Worm (Caenorhabditis elegans) whole organism, L1 larva: ENCODE measurements around the gene Y37B11A.3.
A peak's percentile ranks its signal among the peaks of the same experiment; 100 is the strongest.

Source experiments
- C04F5.9 ChIP-seq: sonication (generic microtip); optimal IDR thresholded peaks from 2 replicates; lab custom pipeline; 2016; ENCODE audit warnings: missing genetic modification characterization, missing compliant biosample characterization
- C16A3.4 ChIP-seq: fragments of 150-350 bp; optimal IDR thresholded peaks from 2 replicates; lab custom pipeline; 2014; ENCODE audit warnings: missing biosample characterization, missing genetic modification characterization
- C34B4.2 ChIP-seq: sonication (generic microtip); optimal IDR thresholded peaks from 2 replicates; lab custom pipeline; 2017; ENCODE audit warnings: mild to moderate bottlenecking, missing genetic modification characterization, missing compliant biosample characterization
- ama-1 ChIP-seq: fragments of 150-350 bp; optimal IDR thresholded peaks from 2 replicates; lab custom pipeline; 2014
- blmp-1 ChIP-seq: fragments of 150-350 bp; optimal IDR thresholded peaks from 2 replicates; lab custom pipeline; 2014; ENCODE audit warnings: missing biosample characterization, missing genetic modification characterization
- ceh-88 ChIP-seq: fragments of 200-800 bp; sonication (Bioruptor generic); IDR thresholded peaks from 2 replicates; pipeline ENCODE4 v1.3.6; 2022; ENCODE audit warnings: missing genetic modification characterization, missing compliant biosample characterization
- ces-1 ChIP-seq: fragments of 150-350 bp; optimal IDR thresholded peaks from 2 replicates; lab custom pipeline; 2014; ENCODE audit warnings: missing biosample characterization, missing genetic modification reagents, missing genetic modification characterization
- efl-1 ChIP-seq, 4 experiments: fragments of 150-350 bp; optimal IDR thresholded peaks in 3 of 4; peaks in 1 of 4; 1 replicate in 1 of 4; 2 replicates in 3 of 4; lab custom pipeline; 2014; ENCODE audit warnings: missing biosample characterization in 2 of 4, missing genetic modification characterization in 2 of 4, missing genetic modification reagents in 2 of 4
- egl-13 ChIP-seq: sonication (generic microtip); optimal IDR thresholded peaks from 2 replicates; lab custom pipeline; 2016; ENCODE audit warnings: missing genotype, missing genetic modification reagents, missing genetic modification characterization, missing compliant biosample characterization
- elt-2 ChIP-seq: sonication (generic microtip); optimal IDR thresholded peaks from 2 replicates; lab custom pipeline; 2016; ENCODE audit warnings: missing genetic modification characterization, mild to moderate bottlenecking, inconsistent platforms, missing compliant biosample characterization, missing genetic modification reagents
- elt-3 ChIP-seq, 6 experiments: fragments of 150-350 bp in 1 of 6; sonication (generic microtip); optimal IDR thresholded peaks; 2 replicates each; lab custom pipeline; 2017 to 2018; ENCODE audit warnings: missing biosample characterization in 6 of 6, missing genetic modification characterization in 6 of 6, inconsistent platforms in 1 of 6
- fkh-10 ChIP-seq: sonication (generic microtip); optimal IDR thresholded peaks from 2 replicates; lab custom pipeline; 2017; ENCODE audit warnings: missing biosample characterization, missing genetic modification reagents, missing genetic modification characterization
- irx-1 ChIP-seq: sonication (generic microtip); optimal IDR thresholded peaks from 2 replicates; lab custom pipeline; 2016; ENCODE audit warnings: missing genetic modification characterization, missing compliant biosample characterization
- jun-1 ChIP-seq: fragments of 150-350 bp; optimal IDR thresholded peaks from 2 replicates; lab custom pipeline; 2014; ENCODE audit warnings: missing biosample characterization, missing genetic modification reagents, missing genetic modification characterization
- lin-14 ChIP-seq: fragments of 200-800 bp; sonication (Bioruptor generic); optimal IDR thresholded peaks from 2 replicates; lab custom pipeline; 2018; ENCODE audit warnings: mild to moderate bottlenecking, missing genetic modification characterization, moderate library complexity, missing compliant biosample characterization
- lin-35 ChIP-seq, 2 experiments: fragments of 150-350 bp; optimal IDR thresholded peaks; 2 replicates each; lab custom pipeline; 2014; ENCODE audit warnings: missing biosample characterization in 2 of 2, missing genetic modification characterization in 2 of 2, missing genetic modification reagents in 2 of 2
- lin-39 ChIP-seq: fragments of 150-350 bp; optimal IDR thresholded peaks from 2 replicates; lab custom pipeline; 2014; ENCODE audit warnings: missing biosample characterization, missing genetic modification reagents, missing genetic modification characterization
- lir-3 ChIP-seq: sonication (generic microtip); optimal IDR thresholded peaks from 2 replicates; lab custom pipeline; 2016; ENCODE audit warnings: mild to moderate bottlenecking, missing genetic modification characterization, moderate library complexity, missing compliant biosample characterization; ENCODE audit not compliant: poor library complexity
- lsy-2 ChIP-seq, 2 experiments: fragments of 150-350 bp; optimal IDR thresholded peaks; 2 replicates each; lab custom pipeline; 2014; ENCODE audit warnings: missing biosample characterization in 2 of 2, missing genetic modification characterization in 2 of 2
- mab-9 ChIP-seq: fragments of 200-800 bp; sonication (Bioruptor generic); IDR thresholded peaks from 2 replicates; pipeline ENCODE4 v1.3.6; 2022; ENCODE audit warnings: missing genetic modification reagents, missing genetic modification characterization, missing compliant biosample characterization
- mep-1 ChIP-seq: fragments of 150-350 bp; optimal IDR thresholded peaks from 2 replicates; lab custom pipeline; 2014; ENCODE audit warnings: missing biosample characterization, missing genetic modification characterization
- nhr-20 ChIP-seq: sonication (generic microtip); optimal IDR thresholded peaks from 2 replicates; lab custom pipeline; 2016; ENCODE audit warnings: mild to moderate bottlenecking, missing genetic modification characterization, missing compliant biosample characterization
- nhr-71 ChIP-seq: sonication (generic microtip); optimal IDR thresholded peaks from 2 replicates; lab custom pipeline; 2016; ENCODE audit warnings: mild to moderate bottlenecking, missing genetic modification characterization, moderate library complexity, missing compliant biosample characterization
- nhr-77 ChIP-seq: fragments of 150-350 bp; optimal IDR thresholded peaks from 2 replicates; lab custom pipeline; 2014; ENCODE audit warnings: missing biosample characterization, missing genetic modification characterization
- nhr-85 ChIP-seq: sonication (generic microtip); peaks from one replicate; lab custom pipeline; 2016; ENCODE audit warnings: missing genetic modification characterization, inconsistent platforms, missing compliant biosample characterization
- pag-3 ChIP-seq: sonication (generic microtip); optimal IDR thresholded peaks from 2 replicates; lab custom pipeline; 2017; ENCODE audit warnings: missing genetic modification characterization, mild to moderate bottlenecking, missing compliant biosample characterization, antibody characterized with exemption, borderline replicate concordance; ENCODE audit not compliant: insufficient read depth
- pqm-1 ChIP-seq: sonication (generic microtip); optimal IDR thresholded peaks from 3 replicates; lab custom pipeline; 2017; ENCODE audit warnings: missing biosample characterization, missing genetic modification characterization
- rnt-1 ChIP-seq: sonication (generic microtip); optimal IDR thresholded peaks from 2 replicates; lab custom pipeline; 2016; ENCODE audit warnings: mild to moderate bottlenecking, missing genetic modification characterization, moderate library complexity, missing compliant biosample characterization
- snu-23 ChIP-seq: sonication (generic microtip); optimal IDR thresholded peaks from 2 replicates; lab custom pipeline; 2016; ENCODE audit warnings: missing genetic modification characterization, missing compliant biosample characterization
- sox-4 ChIP-seq: sonication (generic microtip); optimal IDR thresholded peaks from 2 replicates; lab custom pipeline; 2016; ENCODE audit warnings: missing genetic modification characterization, missing compliant biosample characterization
- sptf-1 ChIP-seq: fragments of 150-350 bp; optimal IDR thresholded peaks from 2 replicates; lab custom pipeline; 2014; ENCODE audit warnings: missing biosample characterization, missing genetic modification characterization
- tbx-2 ChIP-seq: sonication (generic microtip); optimal IDR thresholded peaks from 2 replicates; lab custom pipeline; 2016; ENCODE audit warnings: missing genetic modification characterization, missing compliant biosample characterization
- tlp-1 ChIP-seq: fragments of 150-350 bp; optimal IDR thresholded peaks from 2 replicates; lab custom pipeline; 2014; ENCODE audit warnings: missing biosample characterization, missing genetic modification characterization
- unc-130 ChIP-seq: fragments of 150-350 bp; optimal IDR thresholded peaks from 2 replicates; lab custom pipeline; 2017; ENCODE audit warnings: missing biosample characterization, missing genetic modification characterization, inconsistent platforms
- unc-30 ChIP-seq: sonication (generic microtip); optimal IDR thresholded peaks from 2 replicates; lab custom pipeline; 2017; ENCODE audit warnings: missing biosample characterization, missing genetic modification characterization
- unc-86 ChIP-seq: sonication (generic microtip); optimal IDR thresholded peaks from 2 replicates; lab custom pipeline; 2016; ENCODE audit warnings: missing genetic modification characterization, missing compliant biosample characterization
- zag-1 ChIP-seq: fragments of 150-350 bp; optimal IDR thresholded peaks from 2 replicates; lab custom pipeline; 2014; ENCODE audit warnings: missing biosample characterization, missing genetic modification characterization
- ztf-11 ChIP-seq, 2 experiments: sonication (generic microtip); optimal IDR thresholded peaks; 2 replicates each; lab custom pipeline; 2016 to 2017; ENCODE audit warnings: missing genetic modification characterization in 2 of 2, missing biosample characterization in 1 of 2, missing compliant biosample characterization in 1 of 2
- ztf-4 ChIP-seq: fragments of 150-350 bp; optimal IDR thresholded peaks from 2 replicates; lab custom pipeline; 2014; ENCODE audit warnings: missing biosample characterization, missing genetic modification characterization

The Y37B11A.3 gene

ce11 chrIII:5814098-5814497, 29.0 kb upstream of the Y37B11A.3 start:
- no peak for TF ChIP-seq ama-1 (lab: Kevin White, UChicago)
- no peak for TF ChIP-seq zag-1
- peak; percentile 44 for TF ChIP-seq elt-2 (tag; lab: Kevin White, UChicago)
- no peak for TF ChIP-seq unc-130 (tag; lab: Kevin White, UChicago)
- TF ChIP-seq unc-30 (tag; lab: Kevin White, UChicago): no peak
- no peak for TF ChIP-seq efl-1 (optimal IDR thresholded peaks at IDR 0.05; lab: Kevin White, UChicago)
- peak in 1 of 2 experiments; percentile 77 for TF ChIP-seq efl-1 (GFP tag; optimal IDR thresholded peaks at IDR 0.05 in 1 of 2; lab: Kevin White, UChicago)
- TF ChIP-seq pag-3 (tag; lab: Kevin White, UChicago): no peak
- TF ChIP-seq egl-13 (tag; lab: Kevin White, UChicago): no peak

- TF ChIP-seq unc-86 (tag; lab: Kevin White, UChicago) (no peak), ztf-11 (tag; optimal IDR thresholded peaks at IDR 0.05; lab: Kevin White, UChicago) (no peak), pqm-1 (tag; lab: Kevin White, UChicago) (no peak), blmp-1 (tag; lab: Kevin White, UChicago) (peak; percentile 40), elt-3 (tag; optimal IDR thresholded peaks at IDR 0.05; lab: Kevin White, UChicago) (peak in 1 of 6 experiments; percentile 19), nhr-77 (tag; lab: Kevin White, UChicago) (no peak), sox-4 (no peak), lin-35 (GFP tag; optimal IDR thresholded peaks at IDR 0.05; lab: Kevin White, UChicago) (peak in 1 of 2 experiments; percentile 29), C16A3.4 (tag; lab: Kevin White, UChicago) (no peak), lin-14 (GFP tag; lab: Kevin White, UChicago) (peak; percentile 6)
- TF ChIP-seq, all 84 proteins: peak for 4
Observed at ce11 chrIII:5813501-5813900, 28.4 kb upstream of the Y37B11A.3 start.

- TF ChIP-seq lir-3 (tag; lab: Kevin White, UChicago): no peak
- TF ChIP-seq lin-35 (GFP tag; optimal IDR thresholded peaks at IDR 0.05; lab: Kevin White, UChicago): peak in 1 of 2 experiments; percentile 52
- TF ChIP-seq nhr-20 (tag; lab: Kevin White, UChicago): peak; percentile 36
- no peak for TF ChIP-seq C04F5.9 (tag; lab: Kevin White, UChicago)
- no peak for TF ChIP-seq nhr-77 (tag; lab: Kevin White, UChicago)
- peak; percentile 31 for TF ChIP-seq mep-1
- TF ChIP-seq snu-23: peak; percentile 32
- no peak for TF ChIP-seq irx-1 (tag; lab: Kevin White, UChicago)
- TF ChIP-seq ces-1: no peak
- TF ChIP-seq lsy-2 (tag; optimal IDR thresholded peaks at IDR 0.05; lab: Kevin White, UChicago): peak in 1 of 2 experiments; percentile 5
- peak; percentile 64 for TF ChIP-seq nhr-85 (tag; lab: Kevin White, UChicago)
- no peak for TF ChIP-seq efl-1 (optimal IDR thresholded peaks at IDR 0.05; lab: Kevin White, UChicago)
- TF ChIP-seq efl-1 (GFP tag; optimal IDR thresholded peaks at IDR 0.05 in 1 of 2; lab: Kevin White, UChicago): peak in 1 of 2 experiments; percentile 68
- peak in 4 of 6 experiments; percentile 7 to 66 (median 34) for TF ChIP-seq elt-3 (tag; optimal IDR thresholded peaks at IDR 0.05; lab: Kevin White, UChicago)
- no peak for TF ChIP-seq tlp-1 (tag; lab: Kevin White, UChicago)
- TF ChIP-seq tbx-2 (tag; lab: Kevin White, UChicago): peak; percentile 36
- TF ChIP-seq blmp-1 (tag; lab: Kevin White, UChicago): peak; percentile 81
- no peak for TF ChIP-seq sox-4
- TF ChIP-seq nhr-71 (tag; lab: Kevin White, UChicago): peak; percentile 47
- no peak for TF ChIP-seq unc-30 (tag; lab: Kevin White, UChicago)
- TF ChIP-seq mab-9: no peak
- TF ChIP-seq ztf-4 (tag; lab: Kevin White, UChicago): no peak
- TF ChIP-seq fkh-10 (GFP tag; lab: Kevin White, UChicago): no peak
- no peak for TF ChIP-seq jun-1
- no peak for TF ChIP-seq lin-39 (tag; lab: Kevin White, UChicago)
- TF ChIP-seq lin-14 (GFP tag; lab: Kevin White, UChicago): peak; percentile 66
- TF ChIP-seq, all 84 proteins: peak for 12
Observed at ce11 chrIII:5812672-5813071, 27.5 kb upstream of the Y37B11A.3 start.

ce11 chrIII:5811957-5812356, 26.8 kb upstream of the Y37B11A.3 start:
- TF ChIP-seq C04F5.9 (tag; lab: Kevin White, UChicago): no peak
- no peak for TF ChIP-seq unc-30 (tag; lab: Kevin White, UChicago)
- no peak for TF ChIP-seq ceh-88
- no peak for TF ChIP-seq C34B4.2
- no peak for TF ChIP-seq sptf-1 (tag; lab: Kevin White, UChicago)
- TF ChIP-seq snu-23: no peak
- TF ChIP-seq blmp-1 (tag; lab: Kevin White, UChicago): no peak
- no peak for TF ChIP-seq rnt-1 (tag; lab: Kevin White, UChicago)
